Worm (Caenorhabditis elegans) whole organism, L4/young adult: ENCODE measurements around the gene C29E4.13.
A peak's percentile ranks its signal among the peaks of the same experiment; 100 is the strongest.

Experiments
- W03F9.2 ChIP-seq: fragments of 150-350 bp; optimal IDR thresholded peaks from 2 replicates; lab custom pipeline; 2014; ENCODE audit warnings: missing biosample characterization, missing genetic modification characterization
- dao-5 ChIP-seq: sonication (generic microtip); optimal IDR thresholded peaks from 2 replicates; lab custom pipeline; 2016; ENCODE audit warnings: missing genotype, missing genetic modification characterization, moderate library complexity, missing compliant biosample characterization
- him-1 ChIP-seq: sonication (generic microtip); optimal IDR thresholded peaks from 2 replicates; lab custom pipeline; 2016; ENCODE audit warnings: missing genotype, missing genetic modification reagents, missing genetic modification characterization, missing compliant biosample characterization

DNA sequence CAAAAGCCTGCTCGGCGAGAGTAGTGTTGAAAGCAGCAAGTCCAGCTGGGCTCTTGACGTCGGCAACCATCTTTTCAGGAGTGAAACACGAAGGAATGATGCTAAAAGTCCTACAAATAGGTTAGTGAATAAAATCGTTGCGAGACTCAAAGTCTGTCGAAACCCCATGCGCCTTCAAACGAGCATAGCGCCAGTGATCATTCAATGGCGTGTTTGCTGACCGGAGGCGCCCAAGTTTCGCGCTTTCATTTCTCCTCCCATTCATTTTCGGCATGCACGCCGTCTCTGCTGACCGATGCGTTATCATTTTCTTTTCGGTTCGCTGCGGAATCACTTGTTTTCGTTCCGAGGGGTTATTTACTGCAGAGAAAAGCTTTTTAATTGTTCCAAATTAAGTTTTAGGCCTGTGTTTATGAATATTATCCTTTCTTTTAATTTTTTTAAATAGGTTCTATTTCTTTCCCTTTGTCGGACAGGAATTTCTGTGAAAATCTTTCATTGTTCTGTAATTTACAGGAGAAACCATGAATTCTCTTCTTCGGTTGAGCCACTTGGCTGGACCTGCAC lies 44.8 kb upstream of the C29E4.13 start, which contains the start of the genes eef-1B.1 and aco-2:
- peak; percentile 67 for TF ChIP-seq him-1
- peak; percentile 90 for TF ChIP-seq W03F9.2 (tag; lab: Kevin White, UChicago)
- no peak for TF ChIP-seq dao-5 (tag; lab: Kevin White, UChicago)
